Worm (Caenorhabditis elegans): ENCODE measurements around the gene R06F6.12.

R06F6.12 gene

DNA sequence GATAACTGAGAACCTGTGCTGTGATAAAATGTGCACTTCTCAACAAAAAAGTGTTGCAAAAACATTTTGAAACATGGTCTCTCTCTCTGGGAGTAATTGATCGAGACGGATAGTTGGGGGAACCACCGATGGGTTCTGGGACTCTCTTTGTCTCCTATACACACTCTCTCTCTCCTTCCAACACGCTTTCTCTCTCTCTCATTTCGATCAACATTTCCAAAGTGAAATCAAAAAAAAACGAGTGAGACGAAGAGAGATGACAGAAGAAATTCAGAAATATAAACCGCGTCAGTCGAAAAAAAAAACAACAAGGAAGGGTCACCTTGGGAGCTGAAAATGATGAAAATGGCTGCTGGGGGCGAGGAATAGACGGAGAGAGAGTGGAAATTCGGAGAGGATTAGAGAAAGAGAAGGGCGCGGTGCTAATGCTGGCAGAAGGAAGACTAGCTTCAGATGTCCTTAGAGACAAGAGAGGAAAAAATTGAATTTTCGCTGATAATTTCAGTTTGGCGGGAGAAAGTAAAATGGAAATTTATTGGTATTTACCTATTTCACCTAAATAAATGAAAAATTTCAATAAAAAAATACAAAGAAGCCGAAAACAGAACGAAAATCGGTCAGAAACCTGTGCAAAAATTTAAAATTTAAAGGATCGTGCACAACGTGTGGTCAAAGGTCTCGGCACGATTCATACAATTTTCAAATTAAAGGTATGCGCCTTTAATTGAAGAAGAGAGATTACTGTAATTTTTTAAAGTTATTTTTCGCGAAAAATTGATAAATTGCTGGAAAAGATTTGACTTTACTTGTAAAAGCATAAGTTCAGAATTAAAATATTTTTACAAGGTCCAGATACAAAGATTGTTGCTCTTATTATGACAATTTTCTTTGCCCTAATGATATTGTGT is 39.1 kb upstream of the R06F6.12 start (continued):
- TF ChIP-seq ztf-11 (tag; optimal IDR thresholded peaks at IDR 0.05) (no peak), tlp-1 (tag; optimal IDR thresholded peaks at IDR 0.05) (no peak), unc-98 (GFP tag; IDR thresholded peaks at IDR 0.05) (no peak), hpl-2 (GFP tag; optimal IDR thresholded peaks at IDR 0.05) (no peak), nhr-71 (tag; optimal IDR thresholded peaks at IDR 0.05) (peak; percentile 6), lin-14 (GFP tag; optimal IDR thresholded peaks at IDR 0.05) (peak; percentile 61), alr-1 (tag; optimal IDR thresholded peaks at IDR 0.05; ENCODE audit: borderline replicate concordance) (no peak), snpc-4 (tag; optimal IDR thresholded peaks at IDR 0.05) (no peak), mdl-1 (tag; optimal IDR thresholded peaks at IDR 0.05) (no peak), fkh-10 (GFP tag; optimal IDR thresholded peaks at IDR 0.05) (no peak), mab-9 (GFP tag; IDR thresholded peaks at IDR 0.05) (no peak), hlh-4 (tag; optimal IDR thresholded peaks at IDR 0.05) (no peak), dpl-1 (GFP tag; optimal IDR thresholded peaks at IDR 0.05) (no peak), isw-1 (GFP tag; IDR thresholded peaks at IDR 0.05) (no peak), ztf-4 (tag; optimal IDR thresholded peaks at IDR 0.05) (no peak), sup-37 (GFP tag; optimal IDR thresholded peaks at IDR 0.05) (no peak), ceh-88 (GFP tag; IDR thresholded peaks at IDR 0.05) (no peak), blmp-1 (tag; optimal IDR thresholded peaks at IDR 0.05) (peak; percentile 93), elt-3 (tag; optimal IDR thresholded peaks at IDR 0.05) (peak in 1 of 6 experiments; percentile 19), efl-3 (GFP tag; optimal IDR thresholded peaks at IDR 0.05) (no peak), nhr-84 (tag; optimal IDR thresholded peaks at IDR 0.05) (no peak), egl-13 (tag; optimal IDR thresholded peaks at IDR 0.05) (no peak), nhr-47 (tag; optimal IDR thresholded peaks at IDR 0.05) (no peak), lsy-2 (tag; optimal IDR thresholded peaks at IDR 0.05) (peak in 1 of 2 experiments; percentile 47), nhr-20 (tag; optimal IDR thresholded peaks at IDR 0.05) (peak; percentile 29)

DNA sequence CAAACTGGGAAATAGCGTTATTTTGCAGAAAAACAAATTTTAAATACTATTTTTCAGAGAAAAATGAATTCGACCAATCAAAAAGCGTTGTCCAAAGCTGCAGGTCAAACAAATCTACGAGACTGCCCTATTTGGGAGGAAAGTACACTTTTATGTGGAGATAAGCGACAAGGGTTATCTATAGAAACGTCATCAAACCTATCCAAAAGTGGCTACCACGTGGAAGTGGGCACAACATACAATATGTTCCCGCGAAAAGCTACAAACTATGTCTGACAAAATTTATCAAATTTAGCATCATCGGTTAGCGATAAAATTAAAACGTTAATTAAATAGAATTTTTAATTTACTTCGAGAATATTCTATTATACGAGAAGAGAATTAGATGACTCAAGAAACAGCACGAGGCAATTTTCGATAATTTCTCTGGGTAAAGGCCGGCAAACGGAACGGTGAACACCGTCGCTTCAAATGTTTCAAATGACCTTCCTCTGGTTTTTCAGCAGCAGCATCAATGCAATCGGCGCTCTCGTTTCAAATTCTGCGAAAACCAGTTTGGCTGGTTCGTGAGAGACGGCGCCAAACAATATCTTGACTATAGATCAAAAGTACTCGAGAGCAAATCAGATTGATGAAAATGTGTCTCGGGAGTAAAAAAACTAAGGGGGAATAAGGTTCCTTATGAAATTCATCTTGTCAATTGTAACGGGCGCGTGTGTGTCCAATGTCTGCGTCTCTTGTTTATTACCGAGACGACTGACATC is 38.0 kb upstream of the R06F6.12 start:
- TF ChIP-seq C04F5.9 (tag; optimal IDR thresholded peaks at IDR 0.05) (no peak), elt-2 (tag; optimal IDR thresholded peaks at IDR 0.05) (peak; percentile 83), zag-1 (tag; optimal IDR thresholded peaks at IDR 0.05) (no peak), dpl-1 (GFP tag; optimal IDR thresholded peaks at IDR 0.05) (peak in 1 of 3 experiments; percentile 1), nhr-237 (tag; optimal IDR thresholded peaks at IDR 0.05) (no peak), ztf-4 (tag; optimal IDR thresholded peaks at IDR 0.05) (no peak), ets-5 (GFP tag; IDR thresholded peaks at IDR 0.05) (no peak), ceh-90 (tag; optimal IDR thresholded peaks at IDR 0.05) (no peak), nhr-12 (tag; optimal IDR thresholded peaks at IDR 0.05) (no peak), nhr-85 (tag) (peak; percentile 74), snu-23 (GFP tag; optimal IDR thresholded peaks at IDR 0.05) (no peak), unc-98 (GFP tag; IDR thresholded peaks at IDR 0.05) (no peak), lin-15B (tag; optimal IDR thresholded peaks at IDR 0.05) (no peak), ceh-63 (GFP tag; optimal IDR thresholded peaks at IDR 0.05) (no peak), C34B4.2 (tag; optimal IDR thresholded peaks at IDR 0.05) (no peak), xbp-1 (tag; optimal IDR thresholded peaks at IDR 0.05) (peak; percentile 19), mab-9 (GFP tag; IDR thresholded peaks at IDR 0.05) (no peak), nhr-71 (tag; optimal IDR thresholded peaks at IDR 0.05) (peak; percentile 27), skn-1 (tag; optimal IDR thresholded peaks at IDR 0.05) (peak; percentile 43), sptf-1 (tag; optimal IDR thresholded peaks at IDR 0.05) (no peak), mdl-1 (tag; optimal IDR thresholded peaks at IDR 0.05) (peak in 1 of 2 experiments; percentile 12), nhr-19 (GFP tag; conservative IDR thresholded peaks at IDR 0.05) (no peak), jun-1 (tag; optimal IDR thresholded peaks at IDR 0.05) (no peak), irx-1 (tag; optimal IDR thresholded peaks at IDR 0.05) (no peak), mep-1 (tag; optimal IDR thresholded peaks at IDR 0.05) (peak; percentile 32), ceh-88 (GFP tag; IDR thresholded peaks at IDR 0.05) (no peak), nhr-76 (tag; optimal IDR thresholded peaks at IDR 0.05) (no peak), unc-130 (tag; optimal IDR thresholded peaks at IDR 0.05) (no peak), alr-1 (tag; optimal IDR thresholded peaks at IDR 0.05; ENCODE audit: borderline replicate concordance) (no peak), rnt-1 (tag; optimal IDR thresholded peaks at IDR 0.05) (no peak), swsn-7 (tag; optimal IDR thresholded peaks at IDR 0.05) (no peak), nhr-20 (tag; optimal IDR thresholded peaks at IDR 0.05) (peak; percentile 16)

All from whole organism, L1 larva.